Worm (Caenorhabditis elegans) whole organism, L2 larva: ENCODE results near the gene pptr-1.

ENCODE experiments used
- F13H6.1 ChIP-seq: sonication (generic microtip); optimal IDR thresholded peaks from 2 replicates; lab custom pipeline; 2016; ENCODE audit warnings: missing genetic modification characterization, missing compliant biosample characterization
- ama-1 ChIP-seq: fragments of 150-350 bp; optimal IDR thresholded peaks from 2 replicates; lab custom pipeline; 2018; ENCODE audit warnings: inconsistent platforms
- ceh-16 ChIP-seq: fragments of 150-350 bp; optimal IDR thresholded peaks from 2 replicates; lab custom pipeline; 2014; ENCODE audit warnings: missing biosample characterization, missing genetic modification characterization
- egl-27 ChIP-seq: sonication (generic microtip); optimal IDR thresholded peaks from 3 replicates; lab custom pipeline; 2017; ENCODE audit warnings: missing biosample characterization, missing genetic modification reagents, missing genetic modification characterization
- fos-1 ChIP-seq: fragments of 150-350 bp; optimal IDR thresholded peaks from 2 replicates; lab custom pipeline; 2014; ENCODE audit warnings: missing biosample characterization, missing genetic modification characterization
- gmeb-1 ChIP-seq: fragments of 150-350 bp; optimal IDR thresholded peaks from 2 replicates; lab custom pipeline; 2014; ENCODE audit warnings: missing biosample characterization, missing genetic modification characterization
- lin-13 ChIP-seq: fragments of 150-350 bp; optimal IDR thresholded peaks from 2 replicates; lab custom pipeline; 2014; ENCODE audit warnings: missing biosample characterization, missing genetic modification reagents, missing genetic modification characterization
- nhr-237 ChIP-seq: fragments of 150-350 bp; optimal IDR thresholded peaks from 2 replicates; lab custom pipeline; 2014; ENCODE audit warnings: missing biosample characterization, missing genetic modification characterization
- sma-3 ChIP-seq: sonication (generic microtip); optimal IDR thresholded peaks from 2 replicates; lab custom pipeline; 2016; ENCODE audit warnings: missing genetic modification reagents, missing genetic modification characterization, missing compliant biosample characterization
- unc-55 ChIP-seq: fragments of 150-350 bp; sonication (generic microtip); optimal IDR thresholded peaks from 3 replicates; lab custom pipeline; 2014; ENCODE audit warnings: missing biosample characterization, missing genetic modification reagents, missing genetic modification characterization
- ztf-11 ChIP-seq: sonication (generic microtip); optimal IDR thresholded peaks from 2 replicates; lab custom pipeline; 2017; ENCODE audit warnings: missing biosample characterization, missing genetic modification characterization

- TF ChIP-seq ama-1 (lab: Kevin White, UChicago), result no peak
- TF ChIP-seq sma-3, result no peak
- no peak for TF ChIP-seq ceh-16 (tag; lab: Kevin White, UChicago)
- TF ChIP-seq unc-55 (GFP tag; lab: Kevin White, UChicago), result no peak
- no peak for TF ChIP-seq ztf-11 (tag; lab: Kevin White, UChicago)
- TF ChIP-seq lin-13 (GFP tag; lab: Kevin White, UChicago), result no peak
- TF ChIP-seq fos-1, result no peak
- TF ChIP-seq nhr-237 (tag; lab: Kevin White, UChicago), result no peak
- TF ChIP-seq gmeb-1 (tag; lab: Kevin White, UChicago), result no peak
- no peak for TF ChIP-seq egl-27
- no peak for TF ChIP-seq F13H6.1 (tag; lab: Kevin White, UChicago)
These were observed 17.4 kb downstream of the pptr-1 start, which contains the start of gene srv-34 for ce11 chrV:16374676-16375075.
